Fruit fly (Drosophila melanogaster) whole organism, embryonic: ENCODE data around the gene HDAC4.

Experiments used
- Asciz ChIP-seq: fragments of 200-800 bp; sonication (Bioruptor generic); optimal IDR thresholded peaks from 2 replicates; lab custom pipeline; 2017; ENCODE audit warnings: missing biosample characterization, mild to moderate bottlenecking, missing genetic modification characterization, missing genetic modification reagents
- Atf-2 ChIP-seq: fragments of 200-800 bp; sonication (Bioruptor generic); optimal IDR thresholded peaks from 2 replicates; lab custom pipeline; 2016; ENCODE audit warnings: missing biosample characterization, missing genetic modification characterization
- Awh ChIP-seq: fragments of 200-800 bp; sonication (Bioruptor generic); IDR thresholded peaks from 2 replicates; pipeline ENCODE4, ENCODE4 v1.3.6; 2022; ENCODE audit warnings: missing biosample characterization, missing genetic modification characterization
- B-H2 ChIP-seq: fragments of 200-800 bp; sonication (Bioruptor generic); optimal IDR thresholded peaks from 2 replicates; lab custom pipeline; 2018; ENCODE audit warnings: missing biosample characterization, mild to moderate bottlenecking, missing genetic modification characterization
- CG14441 ChIP-seq: fragments of 200-800 bp; sonication (Bioruptor generic); IDR thresholded peaks from 2 replicates; pipeline ENCODE4 v1.3.6; 2022; ENCODE audit warnings: missing biosample characterization, missing genetic modification characterization
- CG14965 ChIP-seq: fragments of 200-800 bp; sonication (Bioruptor generic); optimal IDR thresholded peaks from 2 replicates; lab custom pipeline; 2016; ENCODE audit warnings: missing biosample characterization, missing genetic modification characterization, borderline replicate concordance
- CG2889 ChIP-seq: fragments of 200-800 bp; sonication (Bioruptor generic); IDR thresholded peaks from 3 replicates; pipeline ENCODE4 v1.3.6; 2022; ENCODE audit warnings: missing biosample characterization, missing genetic modification characterization
- CG30020 ChIP-seq: fragments of 200-800 bp; optimal IDR thresholded peaks from 2 replicates; lab custom pipeline; 2019; ENCODE audit warnings: missing biosample characterization, mild to moderate bottlenecking, missing genetic modification characterization, moderate library complexity
- CG3281 ChIP-seq: fragments of 200-800 bp; sonication (Bioruptor generic); optimal IDR thresholded peaks from 3 replicates; lab custom pipeline; 2017; ENCODE audit warnings: missing biosample characterization, mild to moderate bottlenecking, missing genetic modification characterization
- CG33557 ChIP-seq: fragments of 200-800 bp; sonication (Bioruptor generic); optimal IDR thresholded peaks from 2 replicates; lab custom pipeline; 2019; ENCODE audit warnings: missing biosample characterization, mild to moderate bottlenecking, missing genetic modification characterization, moderate library complexity
- CG4404 ChIP-seq: fragments of 200-800 bp; sonication (Bioruptor generic); IDR thresholded peaks from 2 replicates; pipeline ENCODE4 v1.3.6; 2022; ENCODE audit warnings: missing biosample characterization, missing genetic modification characterization
- CG4424 ChIP-seq: fragments of 200-800 bp; sonication (Bioruptor generic); optimal IDR thresholded peaks from 3 replicates; lab custom pipeline; 2016; ENCODE audit warnings: missing biosample characterization, missing genetic modification characterization
- CG6683 ChIP-seq: fragments of 200-800 bp; sonication (Bioruptor generic); optimal IDR thresholded peaks from 2 replicates; lab custom pipeline; 2017; ENCODE audit warnings: missing biosample characterization, mild to moderate bottlenecking, missing genetic modification characterization, missing genetic modification reagents
- CG7271 ChIP-seq: fragments of 200-800 bp; sonication (Bioruptor generic); optimal IDR thresholded peaks from 2 replicates; lab custom pipeline; 2018; ENCODE audit warnings: missing biosample characterization, mild to moderate bottlenecking, missing genetic modification characterization, moderate library complexity
- CG7963 ChIP-seq: fragments of 200-800 bp; sonication (Bioruptor generic); IDR thresholded peaks from 3 replicates; pipeline ENCODE4 v1.3.6; 2022; ENCODE audit warnings: missing biosample characterization, missing genetic modification characterization; ENCODE audit not compliant: partially characterized antibody
- CG8290 ChIP-seq, 3 experiments: fragments of 200-800 bp; sonication (Bioruptor generic); optimal IDR thresholded peaks; 2 replicates each; lab custom pipeline; 2016 to 2019; ENCODE audit warnings: missing biosample characterization in 3 of 3, missing genetic modification characterization in 3 of 3, mild to moderate bottlenecking in 2 of 3, moderate library complexity in 1 of 3
- CG8478 ChIP-seq: fragments of >200 bp; optimal IDR thresholded peaks from 2 replicates; lab custom pipeline; 2018
- CG9609 ChIP-seq: fragments of 200-800 bp; sonication (Bioruptor generic); optimal IDR thresholded peaks from 3 replicates; lab custom pipeline; 2016; ENCODE audit warnings: missing biosample characterization, missing genetic modification characterization
- CoRest ChIP-seq: fragments of 200-800 bp; sonication (Bioruptor generic); optimal IDR thresholded peaks from 3 replicates; lab custom pipeline; 2018; ENCODE audit warnings: missing biosample characterization, mild to moderate bottlenecking, missing genetic modification characterization, moderate library complexity
- D ChIP-seq, 2 experiments: fragments of 200-800 bp in 1 of 2; fragments of >200 bp in 1 of 2; sonication (Bioruptor generic) in 1 of 2; optimal IDR thresholded peaks; 2 replicates in 1 of 2; 3 replicates in 1 of 2; lab custom pipeline; 2017; ENCODE audit warnings: mild to moderate bottlenecking in 1 of 2, missing biosample characterization in 1 of 2, missing genetic modification characterization in 1 of 2, missing genetic modification reagents in 1 of 2
- GATAe ChIP-seq: fragments of 200-800 bp; sonication (Bioruptor generic); conservative IDR thresholded peaks from 2 replicates; pipeline ENCODE4 v1.3.6; 2022; ENCODE audit warnings: missing biosample characterization, missing genetic modification characterization
- H15 ChIP-seq: fragments of 200-800 bp; sonication (Bioruptor generic); IDR thresholded peaks from 3 replicates; pipeline ENCODE4 v1.3.6; 2022; ENCODE audit warnings: missing biosample characterization, missing genetic modification characterization
- Hr39 ChIP-seq: fragments of >200 bp; optimal IDR thresholded peaks from 2 replicates; lab custom pipeline; 2017
- MESR4 ChIP-seq: fragments of 200-800 bp; sonication (Bioruptor generic); optimal IDR thresholded peaks from 2 replicates; lab custom pipeline; 2018; ENCODE audit warnings: missing biosample characterization, mild to moderate bottlenecking, missing genetic modification characterization, moderate library complexity
- Mrtf ChIP-seq: fragments of 200-800 bp; sonication (Bioruptor generic); IDR thresholded peaks from 3 replicates; pipeline ENCODE4 v1.3.6; 2022; ENCODE audit warnings: missing biosample characterization, missing genetic modification characterization
- Ptx1 ChIP-seq: fragments of 200-800 bp; sonication (Bioruptor generic); IDR thresholded peaks from 2 replicates; pipeline ENCODE4 v1.3.6; 2022; ENCODE audit warnings: missing biosample characterization, missing genetic modification characterization
- Rfx ChIP-seq: fragments of 200-800 bp; sonication (Bioruptor generic); IDR thresholded peaks from 2 replicates; pipeline ENCODE4 v1.3.6; 2022; ENCODE audit warnings: missing biosample characterization, missing genetic modification characterization
- Ssrp ChIP-seq: fragments of 200-800 bp; sonication (Bioruptor generic); optimal IDR thresholded peaks from 2 replicates; lab custom pipeline; 2018; ENCODE audit warnings: missing biosample characterization, mild to moderate bottlenecking, missing genetic modification characterization, moderate library complexity
- chn ChIP-seq: fragments of 200-800 bp; sonication (Bioruptor generic); optimal IDR thresholded peaks from 2 replicates; lab custom pipeline; 2016; ENCODE audit warnings: missing biosample characterization, missing genetic modification characterization
- ci ChIP-seq: fragments of 200-800 bp; sonication (Bioruptor generic); IDR thresholded peaks from 3 replicates; pipeline ENCODE4 v1.3.6; 2022; ENCODE audit warnings: missing biosample characterization, missing genetic modification characterization
- dati ChIP-seq: fragments of 200-800 bp; sonication (Bioruptor generic); IDR thresholded peaks from 2 replicates; pipeline ENCODE4 v1.3.6; 2022; ENCODE audit warnings: missing biosample characterization, missing genetic modification characterization
- dimm ChIP-seq: fragments of 200-800 bp; sonication (Bioruptor generic); IDR thresholded peaks from 2 replicates; pipeline ENCODE4 v1.3.6; 2022; ENCODE audit warnings: missing biosample characterization, missing genetic modification characterization
- dm ChIP-seq: fragments of 200-800 bp; sonication (Bioruptor generic); optimal IDR thresholded peaks from 3 replicates; lab custom pipeline; 2016; ENCODE audit warnings: missing biosample characterization, missing genetic modification characterization
- emc ChIP-seq: fragments of 200-800 bp; sonication (Bioruptor generic); optimal IDR thresholded peaks from 2 replicates; lab custom pipeline; 2016; ENCODE audit warnings: missing biosample characterization, missing genetic modification characterization
- fu2 ChIP-seq: fragments of 200-800 bp; sonication (Bioruptor generic); optimal IDR thresholded peaks from 2 replicates; lab custom pipeline; 2016; ENCODE audit warnings: missing biosample characterization, missing genetic modification characterization
- gcm2 ChIP-seq: fragments of 200-800 bp; sonication (Bioruptor generic); optimal IDR thresholded peaks from 2 replicates; lab custom pipeline; 2016; ENCODE audit warnings: missing biosample characterization, missing genetic modification characterization
- hth ChIP-seq: fragments of >200 bp; optimal IDR thresholded peaks from 2 replicates; lab custom pipeline; 2017; ENCODE audit warnings: inconsistent platforms
- ind ChIP-seq: fragments of 200-800 bp; sonication (Bioruptor generic); optimal IDR thresholded peaks from 3 replicates; lab custom pipeline; 2016; ENCODE audit warnings: missing biosample characterization, missing genetic modification characterization
- jing ChIP-seq: fragments of 200-800 bp; sonication (Bioruptor generic); optimal IDR thresholded peaks from 2 replicates; lab custom pipeline; 2018; ENCODE audit warnings: missing biosample characterization, mild to moderate bottlenecking, missing genetic modification characterization
- ken ChIP-seq: fragments of 200-800 bp; sonication (Bioruptor generic); IDR thresholded peaks from 3 replicates; pipeline ENCODE4 v1.3.6; 2022; ENCODE audit warnings: missing biosample characterization, missing genetic modification characterization
- org-1 ChIP-seq: fragments of 200-800 bp; sonication (Bioruptor generic); optimal IDR thresholded peaks from 2 replicates; lab custom pipeline; 2017; ENCODE audit warnings: missing biosample characterization, missing genetic modification characterization
- p53 ChIP-seq: fragments of 200-800 bp; sonication (Bioruptor generic); optimal IDR thresholded peaks from 2 replicates; lab custom pipeline; 2016; ENCODE audit warnings: missing biosample characterization, missing genetic modification characterization
- ro ChIP-seq: fragments of 200-800 bp; sonication (Bioruptor generic); IDR thresholded peaks from 2 replicates; pipeline ENCODE4 v1.3.6; 2022; ENCODE audit warnings: missing biosample characterization, missing genetic modification characterization
- sens ChIP-seq: fragments of 200-800 bp; sonication (Bioruptor generic); peaks from one replicate; lab custom pipeline; 2016; ENCODE audit warnings: missing biosample characterization, missing genetic modification characterization
- slou ChIP-seq: fragments of 200-800 bp; sonication (Bioruptor generic); optimal IDR thresholded peaks from 3 replicates; lab custom pipeline; 2016; ENCODE audit warnings: missing biosample characterization, missing genetic modification characterization
- sr ChIP-seq: fragments of 200-800 bp; sonication (Bioruptor generic); IDR thresholded peaks from 3 replicates; pipeline ENCODE4 v1.3.6; 2022; ENCODE audit warnings: missing biosample characterization, missing genetic modification characterization
- tap ChIP-seq: fragments of 200-800 bp; optimal IDR thresholded peaks from 3 replicates; lab custom pipeline; 2019; ENCODE audit warnings: missing biosample characterization, mild to moderate bottlenecking, missing genetic modification characterization, moderate library complexity
- tgo ChIP-seq: fragments of 200-800 bp; sonication (Bioruptor generic); IDR thresholded peaks from 3 replicates; pipeline ENCODE4 v1.3.6; 2022; ENCODE audit warnings: missing biosample characterization, missing genetic modification characterization
- tx ChIP-seq: fragments of 200-800 bp; sonication (Bioruptor generic); optimal IDR thresholded peaks from 2 replicates; lab custom pipeline; 2016; ENCODE audit warnings: missing biosample characterization, missing genetic modification characterization
- vvl ChIP-seq: fragments of 200-800 bp; sonication (Bioruptor generic); IDR thresholded peaks from 2 replicates; pipeline ENCODE4 v1.3.6; 2022; ENCODE audit warnings: missing biosample characterization, missing genetic modification characterization
- wor ChIP-seq: fragments of 200-800 bp; sonication (Bioruptor generic); IDR thresholded peaks from 2 replicates; pipeline ENCODE4 v1.3.6; 2022; ENCODE audit warnings: missing biosample characterization, missing genetic modification characterization
- zfh2 ChIP-seq: fragments of 200-800 bp; sonication (Bioruptor generic); optimal IDR thresholded peaks from 2 replicates; lab custom pipeline; 2016; ENCODE audit warnings: missing biosample characterization, missing genetic modification characterization

The HDAC4 gene

dm6 chrX:13251310-13251709 is 34.1 kb downstream of the HDAC4 start (continued):
- peak; percentile 66; the same call in 1 of the 3 replicates for TF ChIP-seq ken (GFP tag; lab: Robert Waterston, UW)
- peak; percentile 93 for TF ChIP-seq sens (GFP tag; lab: Kevin White, UChicago)
- peak; percentile 73 for TF ChIP-seq CG4424 (GFP tag; lab: Kevin White, UChicago)
- 0 out of 2 replicates have a peak, but pooled peaks have one; percentile 29 for TF ChIP-seq ro
- peak; percentile 93 for TF ChIP-seq ci
- no peak for TF ChIP-seq CG8478
- TF ChIP-seq Atf-2 (GFP tag; lab: Kevin White, UChicago) = peak; percentile 72
- peak; percentile 49 for TF ChIP-seq CG8290 (GFP tag; optimal IDR thresholded peaks at IDR 0.05; lab: Kevin White, UChicago)
- peak in 1 of 2 experiments; percentile 94 for TF ChIP-seq CG8290 (tag; optimal IDR thresholded peaks at IDR 0.05; lab: Kevin White, UChicago)
- TF ChIP-seq dimm (GFP tag; lab: Robert Waterston, UW) = peak; percentile 71
- TF ChIP-seq GATAe (GFP tag; lab: Robert Waterston, UW) = no peak
- TF ChIP-seq Mrtf (GFP tag; lab: Robert Waterston, UW) = peak; percentile 74
- TF ChIP-seq CG14965 (GFP tag; lab: Kevin White, UChicago) = no peak
- peak; percentile 66 for TF ChIP-seq Awh (GFP tag; lab: Robert Waterston, UW)
- peak; percentile 62 for TF ChIP-seq CG3281
- TF ChIP-seq hth (lab: Kevin White, UChicago) = no peak
- TF ChIP-seq CoRest (tag; lab: Kevin White, UChicago) = peak; percentile 66
- TF ChIP-seq tgo (GFP tag; lab: Robert Waterston, UW) = peak; percentile 77
- no peak for TF ChIP-seq CG7963
- peak; percentile 67 for TF ChIP-seq Asciz (GFP tag; lab: Kevin White, UChicago)
- peak; percentile 73 for TF ChIP-seq tx (GFP tag; lab: Kevin White, UChicago)
- peak; percentile 39; the same call in 1 of the 2 replicates for TF ChIP-seq CG4404 (GFP tag; lab: Robert Waterston, UW)
- TF ChIP-seq D (optimal IDR thresholded peaks at IDR 0.05; lab: Kevin White, UChicago) = no peak
- peak; percentile 66 for TF ChIP-seq D (GFP tag; optimal IDR thresholded peaks at IDR 0.05; lab: Kevin White, UChicago)
- peak; percentile 81 for TF ChIP-seq H15 (GFP tag; lab: Robert Waterston, UW)
- peak; percentile 53 for TF ChIP-seq wor (GFP tag; lab: Robert Waterston, UW)
- TF ChIP-seq tap (tag; lab: Kevin White, UChicago) = peak; percentile 84
- TF ChIP-seq sr (GFP tag; lab: Robert Waterston, UW) = peak; percentile 68; the same call in 1 of the 3 replicates
- no peak for TF ChIP-seq CG7271 (tag; lab: Kevin White, UChicago)
- TF ChIP-seq B-H2 = no peak
- TF ChIP-seq vvl (GFP tag; lab: Robert Waterston, UW) = peak; percentile 93
- peak; percentile 46; the same call in 1 of the 3 replicates for TF ChIP-seq CG2889 (GFP tag; lab: Robert Waterston, UW)
- peak; percentile 72 for TF ChIP-seq jing
- TF ChIP-seq dm (GFP tag; lab: Kevin White, UChicago) = peak; percentile 51
- peak; percentile 81 for TF ChIP-seq Ptx1 (GFP tag; lab: Robert Waterston, UW)
- peak; percentile 33 for TF ChIP-seq CG6683
- peak; percentile 83 for TF ChIP-seq zfh2
- TF ChIP-seq CG33557 (GFP tag; lab: Kevin White, UChicago) = no peak
- TF ChIP-seq MESR4 (GFP tag; lab: Kevin White, UChicago) = no peak
- peak; percentile 1 for TF ChIP-seq CG30020
- TF ChIP-seq emc = peak; percentile 56
- peak; percentile 83 for TF ChIP-seq CG14441
- peak; percentile 84 for TF ChIP-seq Rfx (GFP tag; lab: Robert Waterston, UW)
- TF ChIP-seq Ssrp (tag; lab: Kevin White, UChicago) = peak; percentile 67
- TF ChIP-seq ind (GFP tag; lab: Kevin White, UChicago) = peak; percentile 87
- TF ChIP-seq chn (GFP tag; lab: Kevin White, UChicago) = peak; percentile 58
- TF ChIP-seq CG9609 (GFP tag; lab: Kevin White, UChicago) = peak; percentile 76
- TF ChIP-seq slou (GFP tag; lab: Kevin White, UChicago) = peak; percentile 48
- peak; percentile 77 for TF ChIP-seq org-1 (GFP tag; lab: Kevin White, UChicago)
- peak; percentile 47 for TF ChIP-seq fu2
- peak; percentile 61; the same call in 1 of the 2 replicates for TF ChIP-seq dati (GFP tag; lab: Robert Waterston, UW)
- TF ChIP-seq p53 (GFP tag; lab: Kevin White, UChicago) = peak; percentile 71
- peak; percentile 74 for TF ChIP-seq gcm2 (GFP tag; lab: Kevin White, UChicago)
- no peak for TF ChIP-seq Hr39 (lab: Kevin White, UChicago)
